Worm (Caenorhabditis elegans): Measurements from ENCODE around the gene cpg-18.

cpg-18 gene

DNA sequence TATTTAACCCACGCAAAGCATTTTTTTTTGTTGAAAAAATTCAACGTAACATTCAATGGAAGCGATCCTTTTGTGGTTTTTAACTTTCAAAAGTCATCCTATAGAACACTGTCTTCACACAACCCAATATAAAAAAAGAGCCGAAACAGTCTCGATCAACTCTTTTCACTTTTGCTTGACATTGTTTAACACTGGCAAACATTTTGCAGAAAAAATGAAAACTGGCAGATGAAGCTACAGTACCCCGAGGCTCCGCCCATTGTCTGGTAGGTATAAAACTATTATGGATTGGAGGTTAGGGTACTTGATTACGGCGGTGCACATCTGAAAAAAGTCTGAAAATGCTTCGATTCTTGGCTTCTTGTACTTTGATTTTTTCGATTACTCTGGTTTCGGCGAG is at the start of gene cpg-18:
Gene cpg-18 (plus strand): TSS at position 301 of the 400 bp plus-strand sequence.
- no peak for TF ChIP-seq nhr-67 (tag; optimal IDR thresholded peaks at IDR 0.05)
- no peak for TF ChIP-seq nhr-12 (tag; optimal IDR thresholded peaks at IDR 0.05)
- TF ChIP-seq lin-15B (tag; optimal IDR thresholded peaks at IDR 0.05): no peak
- TF ChIP-seq snpc-4 (tag; optimal IDR thresholded peaks at IDR 0.05): no peak
- TF ChIP-seq ZK546.5 (tag; optimal IDR thresholded peaks at IDR 0.05): no peak
- TF ChIP-seq ama-1 (optimal IDR thresholded peaks at IDR 0.05): no peak
- TF ChIP-seq eor-1 (tag; optimal IDR thresholded peaks at IDR 0.05): no peak
- TF ChIP-seq nhr-43 (tag; optimal IDR thresholded peaks at IDR 0.05; ENCODE audit: poor library complexity, severe bottlenecking): no peak
- TF ChIP-seq fkh-2 (tag; optimal IDR thresholded peaks at IDR 0.05): no peak
- no peak for TF ChIP-seq mdl-1 (tag; optimal IDR thresholded peaks at IDR 0.05)
- no peak for TF ChIP-seq jun-1 (tag; optimal IDR thresholded peaks at IDR 0.05)
- TF ChIP-seq pha-4 (tag; optimal IDR thresholded peaks at IDR 0.05): no peak
- TF ChIP-seq egl-27 (tag; optimal IDR thresholded peaks at IDR 0.05): no peak
- TF ChIP-seq nhr-23 (tag; optimal IDR thresholded peaks at IDR 0.05): no peak
- no peak for TF ChIP-seq ceh-28 (tag; optimal IDR thresholded peaks at IDR 0.05)
- no peak for TF ChIP-seq nhr-25 (tag; optimal IDR thresholded peaks at IDR 0.05)
- TF ChIP-seq ztf-11 (tag; optimal IDR thresholded peaks at IDR 0.05): no peak
- TF ChIP-seq nhr-77 (tag; optimal IDR thresholded peaks at IDR 0.05): no peak

DNA sequence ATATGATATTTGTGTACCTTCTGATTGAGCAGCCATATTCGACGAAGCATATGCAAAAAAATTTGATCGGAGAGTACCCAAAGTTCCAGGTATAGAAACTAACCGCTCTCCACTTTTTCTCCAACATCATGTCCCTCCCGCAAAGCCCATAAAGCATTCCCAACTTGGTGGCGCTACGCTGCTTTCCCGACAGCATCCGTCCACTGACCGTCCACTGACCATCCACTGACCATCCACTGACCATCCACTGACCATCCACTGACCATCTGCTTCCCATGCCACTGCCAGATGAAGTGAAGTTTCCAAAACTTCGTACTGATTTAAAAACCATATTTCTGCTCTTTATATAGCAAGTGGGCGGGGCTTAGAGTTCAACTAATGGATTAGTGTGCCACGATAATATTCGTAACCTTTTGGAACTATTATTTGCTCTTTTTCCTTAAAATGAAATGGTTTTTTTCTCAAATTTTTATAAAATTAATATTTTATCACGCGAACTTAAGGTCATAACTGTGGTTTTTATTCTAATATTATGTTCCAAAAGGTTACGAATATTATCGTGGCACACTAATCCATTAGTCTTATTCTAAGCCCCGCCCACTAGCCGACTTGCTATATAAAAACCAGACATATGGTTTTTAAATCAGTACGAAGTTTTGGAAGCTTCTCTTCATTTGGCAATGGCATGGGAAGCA is 44.3 kb upstream of the cpg-18 start, which contains the start of gene C55C3.8:
Gene C55C3.8 (plus strand): TSS at position 645 of the 695 bp plus-strand sequence.
- no peak for TF ChIP-seq fos-1 (tag; optimal IDR thresholded peaks at IDR 0.05)
- no peak for TF ChIP-seq lsy-12 (tag; optimal IDR thresholded peaks at IDR 0.05)
- no peak for TF ChIP-seq zag-1 (tag; optimal IDR thresholded peaks at IDR 0.05)
- no peak for TF ChIP-seq mml-1 (tag; optimal IDR thresholded peaks at IDR 0.05)
- TF ChIP-seq elt-1 (tag; optimal IDR thresholded peaks at IDR 0.05): no peak

DNA sequence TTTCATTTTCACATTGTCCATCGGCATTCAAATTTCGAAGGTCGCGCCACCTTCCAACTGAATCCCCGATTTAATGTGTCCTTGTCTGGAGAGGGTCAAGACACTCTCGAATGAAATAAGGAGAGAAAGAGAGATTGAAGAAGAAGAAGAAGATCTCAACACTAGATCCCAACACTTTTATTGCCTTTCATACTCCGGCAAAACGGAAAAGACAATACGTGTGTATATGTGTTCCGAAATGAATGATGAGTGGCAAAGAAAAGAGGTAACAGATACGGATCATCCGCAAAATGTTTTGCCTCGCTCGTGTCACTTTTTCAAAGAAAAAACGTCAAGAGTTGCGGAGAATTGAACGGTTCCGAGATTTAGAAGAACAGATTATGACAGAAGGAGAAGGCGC is 34.4 kb upstream of the cpg-18 start:
- TF ChIP-seq nhr-25 (tag; optimal IDR thresholded peaks at IDR 0.05) (peak; percentile 64), ceh-28 (tag; optimal IDR thresholded peaks at IDR 0.05) (no peak)

DNA sequence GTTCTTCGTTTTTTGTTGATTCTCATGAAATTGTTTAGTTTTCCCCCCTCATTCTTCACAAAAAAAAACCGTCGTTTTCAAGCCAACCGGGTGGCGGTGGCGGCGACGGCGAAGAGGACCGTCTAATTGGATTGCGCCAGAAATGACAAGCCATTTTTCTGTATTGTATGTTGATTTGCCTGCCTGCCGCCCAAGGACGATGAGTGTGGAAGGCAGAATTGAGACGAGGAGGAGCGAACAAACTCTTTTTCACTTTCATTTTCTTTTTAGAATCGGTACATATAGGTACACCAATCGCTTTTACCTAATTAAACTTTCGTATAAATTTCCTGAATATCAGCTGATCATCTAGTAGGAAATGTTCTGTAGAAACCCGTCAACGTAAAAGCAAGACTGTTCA is 33.2 kb upstream of the cpg-18 start:
- TF ChIP-seq nhr-25 (tag; optimal IDR thresholded peaks at IDR 0.05): peak; percentile 50
- no peak for TF ChIP-seq lsy-12 (tag; optimal IDR thresholded peaks at IDR 0.05)

DNA sequence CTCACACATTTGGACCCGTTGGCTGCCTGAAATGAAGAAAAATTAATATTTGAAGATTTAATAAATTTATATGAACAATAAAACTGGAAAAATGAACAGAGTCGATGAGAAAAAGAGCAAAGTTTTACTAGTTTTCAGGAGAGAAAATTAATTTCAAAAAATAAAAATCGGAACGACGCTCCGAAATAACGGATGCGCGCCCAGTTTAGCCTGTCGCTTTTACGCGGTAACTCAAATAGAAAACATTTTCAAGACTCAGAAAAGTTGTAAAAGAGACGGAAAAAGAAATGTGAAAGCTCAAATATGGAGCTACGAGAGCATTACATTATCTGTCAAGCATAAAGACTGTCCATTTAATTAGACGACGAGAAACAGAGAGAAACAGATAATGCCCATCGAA is 31.4 kb upstream of the cpg-18 start, which contains the start of the genes C55C3.73 and perm-5:
Gene C55C3.73 (minus strand): TSS at position 9 of the 400 bp plus-strand sequence.
Gene perm-5 (minus strand): TSS at position 26 of the 400 bp plus-strand sequence.
- TF ChIP-seq ztf-11 (tag; optimal IDR thresholded peaks at IDR 0.05): no peak
- no peak for TF ChIP-seq nhr-28 (tag; optimal IDR thresholded peaks at IDR 0.05)
- no peak for TF ChIP-seq ZK546.5 (tag; optimal IDR thresholded peaks at IDR 0.05)
- no peak for TF ChIP-seq ama-1 (optimal IDR thresholded peaks at IDR 0.05)
- TF ChIP-seq nhr-11 (tag; optimal IDR thresholded peaks at IDR 0.05): no peak
- TF ChIP-seq elt-3 (tag; optimal IDR thresholded peaks at IDR 0.05): no peak
- TF ChIP-seq mdl-1 (tag; optimal IDR thresholded peaks at IDR 0.05): no peak
- no peak for TF ChIP-seq ceh-28 (tag; optimal IDR thresholded peaks at IDR 0.05)
- TF ChIP-seq elt-2 (tag; optimal IDR thresholded peaks at IDR 0.05): no peak
- TF ChIP-seq R02D3.7 (tag; optimal IDR thresholded peaks at IDR 0.05): no peak

DNA sequence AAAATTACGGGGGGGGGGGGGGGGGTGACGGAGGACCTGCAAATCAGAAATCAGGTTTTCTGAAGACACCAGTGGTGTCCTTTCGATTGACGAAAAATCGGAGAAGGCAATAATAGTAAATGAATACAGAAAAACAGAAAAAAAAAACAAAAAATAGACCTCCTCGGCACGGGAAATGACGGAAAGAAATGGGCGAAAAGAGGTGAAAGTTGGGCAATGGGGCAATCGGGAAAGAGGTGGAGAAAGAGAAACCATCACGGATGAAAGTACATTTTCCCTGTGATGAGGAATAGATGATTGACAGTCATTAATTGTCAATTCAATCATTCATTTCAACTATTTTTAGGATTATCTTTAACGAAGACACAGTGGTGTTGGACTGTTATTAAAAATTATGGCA is 30.9 kb upstream of the cpg-18 start:
- TF ChIP-seq nhr-23 (tag; optimal IDR thresholded peaks at IDR 0.05) (peak; percentile 5), nhr-76 (tag; optimal IDR thresholded peaks at IDR 0.05) (no peak), nhr-28 (tag; optimal IDR thresholded peaks at IDR 0.05) (no peak), nhr-11 (tag; optimal IDR thresholded peaks at IDR 0.05) (no peak), pha-4 (tag; optimal IDR thresholded peaks at IDR 0.05) (no peak), nhr-77 (tag; optimal IDR thresholded peaks at IDR 0.05) (no peak), elt-3 (tag; optimal IDR thresholded peaks at IDR 0.05) (no peak)

DNA sequence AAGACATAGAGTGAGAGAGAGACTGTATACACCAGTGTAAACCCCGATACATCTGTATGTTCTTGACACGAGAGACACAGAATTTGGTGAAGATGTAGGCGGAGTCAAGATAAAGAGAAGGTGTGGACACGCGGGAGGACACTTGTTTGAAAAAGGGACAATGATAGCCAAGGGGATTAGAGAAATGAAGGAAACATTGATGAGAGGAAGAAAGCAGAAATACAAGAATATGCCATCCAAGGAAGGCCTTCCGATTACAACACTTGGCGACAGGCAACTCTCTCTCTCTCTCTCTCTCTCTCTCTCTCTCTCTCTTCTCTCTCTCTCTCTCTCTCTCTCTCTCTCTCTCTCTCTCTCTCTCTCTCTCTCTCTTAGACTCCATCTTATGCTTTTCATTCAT is 28.2 kb upstream of the cpg-18 start:
- TF ChIP-seq nhr-23 (tag; optimal IDR thresholded peaks at IDR 0.05) (peak; percentile 16), nhr-67 (tag; optimal IDR thresholded peaks at IDR 0.05) (no peak), fos-1 (tag; optimal IDR thresholded peaks at IDR 0.05) (no peak), nhr-76 (tag; optimal IDR thresholded peaks at IDR 0.05) (no peak), nhr-25 (tag; optimal IDR thresholded peaks at IDR 0.05) (peak; percentile 64), pqm-1 (tag; optimal IDR thresholded peaks at IDR 0.05) (no peak), egl-5 (tag; optimal IDR thresholded peaks at IDR 0.05) (no peak), R02D3.7 (tag; optimal IDR thresholded peaks at IDR 0.05) (no peak), nhr-43 (tag; optimal IDR thresholded peaks at IDR 0.05; ENCODE audit: poor library complexity, severe bottlenecking) (peak; percentile 53)

All from whole organism, L3 larva.